Worm (Caenorhabditis elegans): ENCODE results near the gene T01G1.2.

- TF ChIP-seq klf-2 (GFP tag; conservative IDR thresholded peaks at IDR 0.05) (no peak), ztf-23 (GFP tag; IDR thresholded peaks at IDR 0.05) (no peak)
Measured at ce11 chrIV:11332751-11333150, 21.5 kb upstream of the T01G1.2 start, which contains the start of gene sart-3.

Measured in whole organism, midembryonic.